Fruit fly (Drosophila melanogaster): ENCODE results near the gene CG42449.

DNA sequence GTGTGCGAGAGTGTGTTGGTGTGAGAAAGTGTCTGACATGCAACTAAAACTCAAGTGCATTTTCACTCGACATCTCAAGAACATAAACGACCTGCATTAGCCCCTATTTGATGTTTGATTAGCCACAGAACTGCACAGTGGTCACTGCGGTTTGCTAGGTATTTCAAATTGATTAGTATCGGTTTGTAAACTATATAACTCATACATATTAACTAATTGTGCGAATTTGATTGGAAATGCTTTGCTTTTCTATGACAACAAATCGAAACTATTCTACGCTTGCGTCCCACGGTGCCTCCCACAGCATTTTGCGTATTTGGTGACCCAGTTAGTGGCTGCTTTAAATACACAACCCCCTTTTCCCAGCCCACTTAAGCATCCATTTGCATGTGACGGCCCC, 48.3 kb upstream of the CG42449 start:
- TF ChIP-seq Eip75B (GFP tag; optimal IDR thresholded peaks at IDR 0.05) = no peak
- TF ChIP-seq cyc (GFP tag; optimal IDR thresholded peaks at IDR 0.05) = no peak
- no peak for TF ChIP-seq Sox15 (GFP tag; optimal IDR thresholded peaks at IDR 0.05)
- TF ChIP-seq Eip78C (GFP tag) = peak; percentile 43
- TF ChIP-seq fkh (GFP tag; optimal IDR thresholded peaks at IDR 0.05) = no peak
- TF ChIP-seq CG3919 (GFP tag; optimal IDR thresholded peaks at IDR 0.05) = no peak
- no peak for TF ChIP-seq Lpt (GFP tag; optimal IDR thresholded peaks at IDR 0.05)
